Fruit fly (Drosophila melanogaster): ENCODE results near the gene CG42537.

The CG42537 gene

DNA sequence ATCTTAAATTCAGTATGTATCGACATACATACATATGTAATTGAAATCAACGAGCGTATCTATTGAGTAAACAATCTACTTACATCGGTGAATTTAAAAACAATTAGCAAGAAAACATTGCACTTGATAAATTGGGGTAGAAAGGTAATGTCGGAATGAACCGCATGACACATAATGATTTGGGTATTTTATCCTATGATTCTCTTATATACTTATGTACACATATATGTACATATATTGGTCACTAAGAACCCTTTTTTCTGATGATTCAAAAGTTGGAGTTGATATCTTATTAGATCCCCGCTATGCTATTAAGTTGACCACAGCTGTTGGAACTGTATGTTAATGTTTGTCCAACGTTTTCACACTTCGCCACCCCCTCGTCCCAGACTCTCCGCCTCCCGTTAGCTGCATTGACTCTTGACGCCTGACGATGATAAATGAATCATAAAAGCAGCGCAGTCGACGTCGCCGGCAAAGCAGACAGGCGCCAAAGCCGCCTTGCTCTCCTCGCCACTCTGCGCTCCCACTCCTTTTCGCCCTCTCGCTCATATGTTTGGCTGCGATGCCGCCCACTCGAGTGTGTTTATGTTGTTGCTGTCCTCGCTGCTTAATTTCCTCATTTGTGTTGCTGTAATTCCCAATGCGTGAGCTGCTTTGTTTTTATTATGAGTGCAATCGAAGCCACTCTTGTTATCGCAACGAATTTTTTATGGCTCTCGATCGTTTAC is 24.5 kb upstream of the CG42537 start (continued):
- no peak for TF ChIP-seq CG3995 (GFP tag; optimal IDR thresholded peaks at IDR 0.05)
- peak; percentile 4 for TF ChIP-seq salm (tag; optimal IDR thresholded peaks at IDR 0.05)
- no peak for TF ChIP-seq CG15073 (GFP tag; optimal IDR thresholded peaks at IDR 0.05)
- no peak for TF ChIP-seq Hr39 (optimal IDR thresholded peaks at IDR 0.05)
- no peak for TF ChIP-seq ato (GFP tag; IDR thresholded peaks at IDR 0.05; ENCODE audit: partially characterized antibody)
- no peak for TF ChIP-seq pho (GFP tag; optimal IDR thresholded peaks at IDR 0.05)
- no peak for TF ChIP-seq fd102C (GFP tag; optimal IDR thresholded peaks at IDR 0.05)
- TF ChIP-seq cwo (GFP tag; optimal IDR thresholded peaks at IDR 0.05) = no peak
- no peak for TF ChIP-seq Antp (GFP tag; optimal IDR thresholded peaks at IDR 0.05)
- TF ChIP-seq CG1647 (GFP tag; optimal IDR thresholded peaks at IDR 0.05) = peak; percentile 5
- no peak for TF ChIP-seq YL-1 (GFP tag; optimal IDR thresholded peaks at IDR 0.05)
- TF ChIP-seq crp (GFP tag; optimal IDR thresholded peaks at IDR 0.05) = no peak
- TF ChIP-seq bsh (GFP tag; optimal IDR thresholded peaks at IDR 0.05) = peak in 1 of 2 experiments; percentile 16
- TF ChIP-seq CG9437 (GFP tag; optimal IDR thresholded peaks at IDR 0.05) = peak; percentile 48
- no peak for TF ChIP-seq ftz-f1 (GFP tag; optimal IDR thresholded peaks at IDR 0.05)
- no peak for TF ChIP-seq CG2202 (tag; optimal IDR thresholded peaks at IDR 0.05)
- TF ChIP-seq CG15011 (GFP tag; optimal IDR thresholded peaks at IDR 0.05) = no peak
- TF ChIP-seq hbn (GFP tag; IDR thresholded peaks at IDR 0.05; ENCODE audit: partially characterized antibody) = no peak
- peak; percentile 57 for TF ChIP-seq CG13424 (tag; optimal IDR thresholded peaks at IDR 0.05)
- TF ChIP-seq gsb-n (tag; optimal IDR thresholded peaks at IDR 0.05) = peak; percentile 28
- TF ChIP-seq CG17829 (tag; optimal IDR thresholded peaks at IDR 0.05) = peak; percentile 29
- no peak for TF ChIP-seq fu2 (GFP tag; optimal IDR thresholded peaks at IDR 0.05)
- no peak for TF ChIP-seq ERR (GFP tag; optimal IDR thresholded peaks at IDR 0.05)
- no peak for TF ChIP-seq sqz (GFP tag; optimal IDR thresholded peaks at IDR 0.05)
- TF ChIP-seq hkb (optimal IDR thresholded peaks at IDR 0.05) = no peak
- no peak for TF ChIP-seq hkb (GFP tag; IDR thresholded peaks at IDR 0.05)
- TF ChIP-seq CG1832 (GFP tag; optimal IDR thresholded peaks at IDR 0.05) = no peak
- no peak for TF ChIP-seq CG31388 (GFP tag; optimal IDR thresholded peaks at IDR 0.05)
- TF ChIP-seq CG7556 (GFP tag; optimal IDR thresholded peaks at IDR 0.05) = peak; percentile 21
- no peak for TF ChIP-seq CG12155 (GFP tag; optimal IDR thresholded peaks at IDR 0.05)
- TF ChIP-seq sr (GFP tag; IDR thresholded peaks at IDR 0.05) = peak; percentile 95
- TF ChIP-seq jumu (GFP tag; optimal IDR thresholded peaks at IDR 0.05) = peak; percentile 4
- TF ChIP-seq CG2678 (tag; optimal IDR thresholded peaks at IDR 0.05) = peak; percentile 65
- peak; percentile 21 for TF ChIP-seq ATbp (GFP tag; optimal IDR thresholded peaks at IDR 0.05)
- TF ChIP-seq pzg (GFP tag; optimal IDR thresholded peaks at IDR 0.05) = no peak
- TF ChIP-seq CG11398 (GFP tag; optimal IDR thresholded peaks at IDR 0.05) = no peak
- no peak for TF ChIP-seq tup (GFP tag; optimal IDR thresholded peaks at IDR 0.05)
- no peak for TF ChIP-seq sug (tag; optimal IDR thresholded peaks at IDR 0.05)
- no peak for TF ChIP-seq Rfx (GFP tag; IDR thresholded peaks at IDR 0.05)
- TF ChIP-seq CG12659 (GFP tag; optimal IDR thresholded peaks at IDR 0.05) = no peak
- no peak for TF ChIP-seq Lpt (GFP tag; optimal IDR thresholded peaks at IDR 0.05)
- TF ChIP-seq Stat92E (GFP tag; optimal IDR thresholded peaks at IDR 0.05) = no peak
- TF ChIP-seq Max (GFP tag; optimal IDR thresholded peaks at IDR 0.05) = no peak
- TF ChIP-seq PHDP (tag; optimal IDR thresholded peaks at IDR 0.05) = peak; percentile 26
- TF ChIP-seq chif (GFP tag; optimal IDR thresholded peaks at IDR 0.05) = no peak
- no peak for TF ChIP-seq chm (GFP tag; IDR thresholded peaks at IDR 0.05)
- no peak for TF ChIP-seq CG17186 (GFP tag; optimal IDR thresholded peaks at IDR 0.05)
- peak; percentile 5 for TF ChIP-seq CG8388 (GFP tag; optimal IDR thresholded peaks at IDR 0.05)
- no peak for TF ChIP-seq schlank (tag; optimal IDR thresholded peaks at IDR 0.05)
- peak; percentile 44 for TF ChIP-seq CoRest (tag; optimal IDR thresholded peaks at IDR 0.05)

Data from whole organism, embryonic.